Worm (Caenorhabditis elegans) whole organism, L3 larva: Measurements from ENCODE around the gene R02D5.7.

Experiments
- ceh-82 ChIP-seq: fragments of 150-350 bp; optimal IDR thresholded peaks from 2 replicates; lab custom pipeline; 2014; ENCODE audit warnings: missing biosample characterization, missing genetic modification characterization
- elt-3 ChIP-seq, 3 experiments: fragments of 150-350 bp in 1 of 3; sonication (generic microtip) in 2 of 3; optimal IDR thresholded peaks; 2 replicates in 2 of 3; 4 replicates in 1 of 3; lab custom pipeline; 2014 to 2017; ENCODE audit warnings: missing biosample characterization in 3 of 3, missing genetic modification characterization in 3 of 3
- nhr-11 ChIP-seq: fragments of 150-350 bp; optimal IDR thresholded peaks from 2 replicates; lab custom pipeline; 2014; ENCODE audit warnings: missing biosample characterization, missing genetic modification characterization
- nhr-237 ChIP-seq: fragments of 150-350 bp; optimal IDR thresholded peaks from 2 replicates; lab custom pipeline; 2014; ENCODE audit warnings: missing biosample characterization, missing genetic modification characterization

DNA sequence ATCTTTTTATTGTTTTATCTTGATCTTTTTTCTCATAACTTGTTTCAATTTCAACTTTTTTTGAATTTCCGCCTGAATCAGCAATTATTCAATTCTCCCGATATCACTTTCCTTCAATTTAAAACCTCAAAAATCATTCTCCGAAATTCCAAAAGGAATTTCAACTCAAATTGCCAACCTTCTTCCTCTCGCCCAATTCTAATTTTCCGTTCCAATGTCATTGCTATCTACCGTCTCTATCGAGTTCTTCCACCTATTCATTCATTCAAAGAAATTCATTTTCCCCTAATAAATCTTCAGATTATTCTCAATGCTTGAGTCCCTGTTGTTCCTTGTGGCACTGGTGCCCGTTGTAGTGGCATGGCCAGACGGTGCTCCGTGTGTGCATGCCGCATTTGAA, 40.5 kb downstream of the R02D5.7 start, which contains the start of gene F23B12.4:
- TF ChIP-seq nhr-237 (tag; lab: Kevin White, UChicago) (no peak), nhr-11 (tag; lab: Kevin White, UChicago) (no peak), ceh-82 (no peak), elt-3 (tag; optimal IDR thresholded peaks at IDR 0.05; lab: Kevin White, UChicago) (no peak)
